Worm (Caenorhabditis elegans) whole organism, midembryonic: ENCODE data around the gene D2096.6.
"Not testable (repeated sequence)": the region's sequence is repeated elsewhere in the genome, so short reads cannot be mapped to it uniquely, and the experiment has no call there.

Source experiments
- T22C8.4 ChIP-seq: fragments of 200-800 bp; sonication (Bioruptor generic); IDR thresholded peaks from 2 replicates; pipeline ENCODE4 v1.3.6; 2022; ENCODE audit warnings: missing genetic modification characterization, missing compliant biosample characterization
- cog-1 ChIP-seq: sonication (generic microtip); optimal IDR thresholded peaks from 2 replicates; lab custom pipeline; 2016; ENCODE audit warnings: missing genetic modification characterization, missing compliant biosample characterization
- flt-1 ChIP-seq: fragments of 200-800 bp; sonication (Bioruptor generic); IDR thresholded peaks from 2 replicates; pipeline ENCODE4 v1.3.6; 2022; ENCODE audit warnings: missing genetic modification characterization, missing compliant biosample characterization
- klf-2 ChIP-seq: fragments of 200-800 bp; sonication (Bioruptor generic); conservative IDR thresholded peaks from 2 replicates; pipeline ENCODE4 v1.3.6; 2022; ENCODE audit warnings: missing genetic modification reagents, missing genetic modification characterization, missing compliant biosample characterization
- med-1 ChIP-seq: sonication (generic microtip); optimal IDR thresholded peaks from 2 replicates; lab custom pipeline; 2017; ENCODE audit warnings: missing genetic modification characterization, mild to moderate bottlenecking, missing compliant biosample characterization, antibody characterized with exemption, missing genetic modification reagents; ENCODE audit not compliant: insufficient read depth
- ref-1 ChIP-seq: fragments of 200-800 bp; sonication (Bioruptor generic); conservative IDR thresholded peaks from 2 replicates; pipeline ENCODE4 v1.3.6; 2022; ENCODE audit warnings: missing genetic modification reagents, missing genetic modification characterization, missing compliant biosample characterization
- tab-1 ChIP-seq: fragments of 200-800 bp; sonication (Bioruptor generic); IDR thresholded peaks from 2 replicates; pipeline ENCODE4 v1.3.6; 2022; ENCODE audit warnings: missing genetic modification characterization, missing compliant biosample characterization
- ztf-23 ChIP-seq: fragments of 200-800 bp; sonication (Bioruptor generic); IDR thresholded peaks from 2 replicates; pipeline ENCODE4 v1.3.6; 2022; ENCODE audit warnings: missing genetic modification reagents, missing genetic modification characterization, missing compliant biosample characterization
- ztf-29 ChIP-seq: fragments of 200-800 bp; sonication (Bioruptor generic); IDR thresholded peaks from 2 replicates; pipeline ENCODE4 v1.3.6; 2022; ENCODE audit warnings: missing genetic modification reagents, missing genetic modification characterization, missing compliant biosample characterization

The D2096.6 gene

DNA sequence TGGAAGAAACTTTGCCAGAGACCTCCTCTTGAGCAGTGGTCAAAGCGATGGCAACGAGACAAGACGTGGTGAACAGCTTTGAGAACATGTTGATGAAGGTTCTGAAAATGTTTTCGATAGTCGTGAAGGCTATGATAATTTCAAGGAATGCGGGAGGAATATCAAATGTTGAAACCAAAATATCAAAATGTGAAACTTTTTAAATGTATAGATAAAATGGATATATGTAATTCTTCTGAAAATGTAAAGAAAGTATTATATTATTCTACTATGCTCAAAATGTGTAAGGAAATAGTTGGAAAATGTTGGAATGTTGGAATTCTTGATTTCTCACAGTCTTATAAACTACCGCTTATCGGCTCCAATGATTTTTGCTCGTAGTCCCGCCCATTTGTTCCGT is at the start of gene D2096.6:
D2096.6 (minus strand) TSS at position 101 of the 400 bp plus-strand sequence.
- TF ChIP-seq ref-1 (GFP tag; lab: Robert Waterston, UW) = no peak
- TF ChIP-seq T22C8.4 = no peak

DNA sequence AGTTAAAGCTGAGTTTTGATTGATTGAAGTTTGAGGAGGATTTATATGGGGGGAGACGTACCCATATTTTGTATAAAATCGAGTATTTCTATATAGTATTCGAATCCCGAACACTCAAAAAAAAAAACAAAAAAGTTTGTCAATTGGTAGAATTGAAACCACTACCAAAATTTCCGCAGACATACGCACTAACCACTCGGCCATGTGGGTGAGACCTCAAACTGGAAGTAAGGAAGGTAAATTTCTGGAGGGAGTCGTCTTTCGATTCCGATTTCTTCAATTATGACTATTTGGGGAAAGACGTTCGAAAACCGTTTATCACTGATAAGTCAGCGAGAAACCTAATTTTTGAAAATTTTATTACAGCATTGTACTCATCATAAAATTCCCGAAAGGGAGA is 43.5 kb upstream of the D2096.6 start:
- peak; percentile 73 for TF ChIP-seq flt-1 (GFP tag; lab: Robert Waterston, UW)
- peak; percentile 53; the same call in 1 of the 2 replicates for TF ChIP-seq T22C8.4
- TF ChIP-seq ztf-23 = 0 out of 2 replicates have a peak, but pooled peaks have one; percentile 56
- TF ChIP-seq ref-1 (GFP tag; lab: Robert Waterston, UW) = peak; percentile 54; the same call in 1 of the 2 replicates
- TF ChIP-seq tab-1 = peak; percentile 31; the same call in 1 of the 2 replicates

DNA sequence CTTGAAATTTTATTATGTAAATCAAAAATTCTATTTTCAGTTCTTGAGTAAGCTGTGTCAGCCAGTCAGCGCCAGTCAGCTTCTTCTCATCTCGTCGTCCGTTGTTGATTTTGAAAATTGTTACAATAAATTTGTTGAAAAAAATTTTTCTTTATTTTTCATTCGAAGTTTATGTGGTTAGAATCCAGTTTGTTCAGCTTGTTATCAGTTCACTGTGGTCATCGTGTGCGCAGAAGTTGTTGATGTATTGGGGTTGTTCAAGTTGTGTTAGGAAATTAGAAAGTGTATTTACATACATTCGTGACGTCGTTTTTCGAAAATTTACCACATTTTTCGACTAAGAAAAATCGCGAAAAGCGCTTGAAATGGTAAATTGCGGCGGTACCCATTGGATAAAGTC is 28.8 kb upstream of the D2096.6 start:
- TF ChIP-seq ztf-23 = no peak
- TF ChIP-seq ztf-29 (GFP tag; lab: Robert Waterston, UW) = no peak
- no peak for TF ChIP-seq med-1 (GFP tag; lab: Kevin White, UChicago)
- TF ChIP-seq tab-1 = no peak
- TF ChIP-seq ref-1 (GFP tag; lab: Robert Waterston, UW) = no peak
- TF ChIP-seq klf-2 (GFP tag; lab: Robert Waterston, UW) = no peak
- no peak for TF ChIP-seq cog-1 (tag; lab: Kevin White, UChicago)
- no peak for TF ChIP-seq flt-1 (GFP tag; lab: Robert Waterston, UW)
- no peak for TF ChIP-seq T22C8.4

DNA sequence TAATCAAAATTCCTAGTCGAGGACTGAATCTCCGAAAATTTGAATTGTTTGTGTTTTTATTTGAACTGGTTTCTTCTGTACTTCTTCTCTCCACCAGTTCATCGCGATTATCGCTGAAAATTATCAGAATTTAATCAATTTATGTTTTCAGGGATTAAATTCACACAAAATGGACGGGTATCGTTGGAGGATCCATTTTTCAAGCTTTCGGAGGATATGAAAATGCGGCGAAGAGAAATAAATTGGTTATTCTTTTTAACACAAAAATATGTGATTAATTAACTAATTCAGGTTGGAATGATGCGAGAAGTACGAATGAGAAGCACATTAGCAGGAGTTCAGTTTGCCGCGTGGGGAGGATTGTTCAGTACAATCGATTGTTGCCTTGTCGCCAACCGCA is 27.3 kb upstream of the D2096.6 start, which contains the start of gene timm-17B.2:
timm-17B.2 (plus strand) TSS at position 301 of the 400 bp plus-strand sequence.
- no peak for TF ChIP-seq ztf-23
- TF ChIP-seq tab-1 = no peak

DNA sequence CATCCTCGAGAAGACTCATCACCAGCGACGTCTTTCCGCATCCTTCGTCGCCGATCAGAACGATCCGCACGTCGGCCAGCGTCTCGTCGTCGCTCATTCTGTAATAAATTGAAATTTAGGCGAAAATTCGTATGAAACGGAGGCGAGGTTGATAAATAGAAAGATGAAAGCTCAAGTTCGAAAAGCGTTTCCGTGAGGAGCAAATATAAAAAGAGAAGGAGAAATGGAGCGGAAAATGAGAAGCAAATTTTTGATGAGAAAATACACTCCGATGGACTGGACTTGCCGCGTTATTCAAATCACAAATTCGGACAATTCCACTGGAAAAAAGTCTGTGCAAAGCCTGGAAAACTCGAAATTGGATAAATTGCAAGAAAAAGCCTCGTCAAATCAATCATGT is 25.1 kb upstream of the D2096.6 start, which contains the start of gene D2096.11:
D2096.11 (minus strand) TSS at position 101 of the 400 bp plus-strand sequence.
- TF ChIP-seq ref-1 (GFP tag; lab: Robert Waterston, UW) = no peak
- no peak for TF ChIP-seq med-1 (GFP tag; lab: Kevin White, UChicago)
- TF ChIP-seq flt-1 (GFP tag; lab: Robert Waterston, UW) = no peak
- TF ChIP-seq ztf-23 = no peak
- no peak for TF ChIP-seq cog-1 (tag; lab: Kevin White, UChicago)
- TF ChIP-seq ztf-29 (GFP tag; lab: Robert Waterston, UW) = no peak
- no peak for TF ChIP-seq tab-1
- no peak for TF ChIP-seq T22C8.4
- TF ChIP-seq klf-2 (GFP tag; lab: Robert Waterston, UW) = no peak

DNA sequence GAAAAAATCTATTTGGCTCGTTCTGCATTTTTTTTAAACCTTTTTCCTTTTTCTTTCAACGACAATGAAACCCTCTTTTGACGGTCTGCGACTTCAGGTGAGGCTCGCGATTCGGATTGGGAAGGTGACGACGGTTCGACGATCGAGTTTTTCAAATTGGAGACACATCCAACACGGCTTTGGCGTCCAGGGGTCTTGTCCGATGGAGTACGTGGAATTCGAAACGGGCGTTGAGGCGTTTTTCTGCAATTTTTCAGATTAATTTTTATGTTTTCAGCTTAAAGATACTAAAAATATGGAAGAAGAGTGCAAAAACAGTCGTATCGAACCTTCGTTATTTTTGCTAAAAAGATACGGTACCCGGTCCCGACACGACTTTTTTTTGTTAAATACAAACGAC is 20.1 kb upstream of the D2096.6 start, which contains the start of gene D2096.10:
D2096.10 (minus strand) TSS at position 101 of the 400 bp plus-strand sequence.
- TF ChIP-seq flt-1 (GFP tag; lab: Robert Waterston, UW); tab-1; T22C8.4: not testable (repeated sequence)

DNA sequence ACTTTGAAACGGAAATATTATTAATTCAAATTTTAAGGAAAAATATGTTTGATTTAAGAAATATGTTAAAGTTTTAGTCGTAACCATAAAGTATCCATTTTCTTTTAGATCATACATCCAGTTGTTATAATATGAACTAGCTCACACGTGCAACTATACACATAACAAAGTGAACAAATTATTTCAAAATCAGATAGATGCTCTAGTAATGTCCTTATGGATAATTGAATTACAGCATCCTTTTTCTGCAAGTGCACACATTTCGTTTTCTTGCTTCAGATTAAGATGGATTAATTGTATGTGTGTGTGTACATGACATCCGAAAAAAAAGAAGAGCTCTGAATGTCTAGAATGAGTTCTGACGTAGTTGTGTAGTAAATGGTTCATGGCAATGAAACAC is 16.6 kb upstream of the D2096.6 start:
- TF ChIP-seq ztf-29 (GFP tag; lab: Robert Waterston, UW) (no peak), flt-1 (GFP tag; lab: Robert Waterston, UW) (no peak), ref-1 (GFP tag; lab: Robert Waterston, UW) (no peak), tab-1 (no peak), ztf-23 (no peak), klf-2 (GFP tag; lab: Robert Waterston, UW) (no peak), med-1 (GFP tag; lab: Kevin White, UChicago) (no peak), cog-1 (tag; lab: Kevin White, UChicago) (no peak), T22C8.4 (no peak)

DNA sequence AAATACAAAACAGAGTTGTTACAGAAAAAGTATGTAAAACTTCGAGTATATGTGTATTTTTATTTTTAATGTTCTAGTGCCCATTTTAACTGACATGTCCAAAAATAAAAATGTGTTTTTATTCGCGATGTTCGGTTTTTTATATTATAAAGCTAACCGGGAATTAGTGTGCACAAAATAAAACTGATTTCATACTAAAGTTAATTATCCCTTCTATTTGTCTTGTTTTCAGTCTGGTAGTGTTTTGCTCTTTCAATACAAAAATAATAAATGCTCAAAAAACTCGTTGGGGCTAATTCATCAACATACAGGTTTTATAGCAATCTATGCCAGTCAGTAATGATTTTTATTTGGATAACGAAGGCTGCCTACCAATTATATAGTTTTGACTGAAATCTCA is 15.7 kb upstream of the D2096.6 start:
- TF ChIP-seq ref-1 (GFP tag; lab: Robert Waterston, UW) (no peak), med-1 (GFP tag; lab: Kevin White, UChicago) (no peak), klf-2 (GFP tag; lab: Robert Waterston, UW) (no peak), tab-1 (no peak), T22C8.4 (no peak), ztf-29 (GFP tag; lab: Robert Waterston, UW) (no peak), flt-1 (GFP tag; lab: Robert Waterston, UW) (no peak), ztf-23 (no peak), cog-1 (tag; lab: Kevin White, UChicago) (no peak)

DNA sequence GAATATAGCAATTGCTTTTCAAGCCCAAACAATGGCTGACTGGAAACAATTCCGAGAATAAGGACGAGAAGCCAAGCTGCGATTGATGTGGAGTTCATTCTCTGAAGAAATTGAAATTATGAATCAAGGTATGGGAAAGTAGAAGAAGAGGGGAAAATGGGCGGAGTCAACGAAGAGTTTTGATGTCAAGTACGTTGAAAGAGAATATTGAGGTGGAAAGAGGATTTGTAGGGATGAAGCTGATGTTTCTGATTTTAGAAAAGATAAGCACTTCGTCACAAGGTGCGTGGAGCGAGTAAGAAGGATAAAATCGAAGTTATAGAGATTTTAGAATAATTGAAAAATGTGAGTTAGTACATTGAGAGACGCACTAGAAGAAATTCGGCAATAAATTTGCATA is 13.7 kb upstream of the D2096.6 start, which contains the start of gene D2096.9:
D2096.9 (minus strand) TSS at position 101 of the 400 bp plus-strand sequence.
- TF ChIP-seq flt-1 (GFP tag; lab: Robert Waterston, UW) (no peak), ztf-23 (no peak), med-1 (GFP tag; lab: Kevin White, UChicago) (no peak), ztf-29 (GFP tag; lab: Robert Waterston, UW) (no peak), tab-1 (no peak), cog-1 (tag; lab: Kevin White, UChicago) (no peak), klf-2 (GFP tag; lab: Robert Waterston, UW) (no peak), ref-1 (GFP tag; lab: Robert Waterston, UW) (no peak)

DNA sequence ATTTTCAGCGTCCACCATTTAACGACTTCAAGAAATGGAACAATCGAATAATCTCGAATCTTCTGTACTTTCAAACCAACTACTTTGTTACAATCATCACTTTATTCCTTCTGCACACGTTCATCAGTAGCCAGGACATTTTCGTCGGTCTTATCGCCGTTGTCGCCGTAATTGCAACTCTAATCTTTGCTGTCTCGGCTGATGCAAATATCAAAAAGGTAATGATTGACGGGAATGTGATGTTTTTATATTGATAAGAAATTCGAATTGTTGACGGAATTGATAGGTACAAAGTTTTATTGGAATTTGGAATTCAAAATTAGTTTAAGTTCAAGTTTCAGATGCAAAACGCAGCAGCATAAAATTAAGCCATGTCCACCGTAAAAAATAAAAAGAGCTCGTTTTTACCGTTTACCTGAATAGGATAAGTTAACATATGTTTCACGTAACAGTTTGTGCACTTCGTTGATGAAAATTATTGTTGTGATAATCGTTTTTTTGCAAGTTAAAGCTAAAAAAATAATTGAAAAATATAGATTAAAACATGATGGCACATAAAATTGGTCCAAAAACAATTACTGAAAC is 11.3 kb upstream of the D2096.6 start:
- TF ChIP-seq cog-1 (tag; lab: Kevin White, UChicago) = no peak
- TF ChIP-seq med-1 (GFP tag; lab: Kevin White, UChicago) = no peak
- no peak for TF ChIP-seq ref-1 (GFP tag; lab: Robert Waterston, UW)
- TF ChIP-seq tab-1 = no peak
- no peak for TF ChIP-seq ztf-29 (GFP tag; lab: Robert Waterston, UW)
- TF ChIP-seq ztf-23 = no peak
- no peak for TF ChIP-seq T22C8.4
- no peak for TF ChIP-seq flt-1 (GFP tag; lab: Robert Waterston, UW)
- TF ChIP-seq klf-2 (GFP tag; lab: Robert Waterston, UW) = no peak
